Fruit fly (Drosophila melanogaster): Measurements from ENCODE around the gene Kah.

DNA sequence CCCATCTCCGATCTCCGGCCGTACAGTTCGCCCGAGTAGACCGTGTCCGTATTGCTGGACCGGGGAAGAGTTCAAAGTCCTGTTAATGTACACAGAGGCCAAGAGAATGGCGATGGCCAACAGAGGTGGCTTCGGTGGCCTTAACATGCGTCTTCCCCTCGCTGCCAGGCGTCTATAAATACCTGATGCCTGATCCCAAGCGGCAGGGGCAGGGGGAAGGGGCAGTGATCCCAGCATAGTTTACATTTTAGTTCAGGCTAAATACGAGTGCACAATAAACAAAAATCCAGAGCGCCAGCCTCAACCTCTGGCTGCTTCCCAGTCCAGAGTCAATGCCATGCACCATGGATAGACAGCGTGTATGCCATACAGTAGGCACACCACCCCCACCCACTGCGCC lies 1.2 kb downstream of the Kah start:
- TF ChIP-seq cnc (optimal IDR thresholded peaks at IDR 0.05) = no peak
- no peak for TF ChIP-seq CG14711 (tag; optimal IDR thresholded peaks at IDR 0.05)

Measured in whole organism, adult.